Fruit fly (Drosophila melanogaster) whole organism, embryonic: Measurements from ENCODE around the gene CG6231.
A peak's percentile ranks its signal among the peaks of the same experiment; 100 is the strongest.

Experiments
- Antp ChIP-seq: fragments of 200-800 bp; sonication (Bioruptor generic); optimal IDR thresholded peaks from 3 replicates; lab custom pipeline; 2016; ENCODE audit warnings: missing biosample characterization, missing genetic modification characterization
- Atf-2 ChIP-seq: fragments of 200-800 bp; sonication (Bioruptor generic); optimal IDR thresholded peaks from 2 replicates; lab custom pipeline; 2016; ENCODE audit warnings: missing biosample characterization, missing genetic modification characterization
- Bgb ChIP-seq: fragments of 200-800 bp; sonication (Bioruptor generic); IDR thresholded peaks from 2 replicates; pipeline ENCODE4 v1.3.6; 2022; ENCODE audit warnings: missing biosample characterization, missing genetic modification characterization; ENCODE audit not compliant: partially characterized antibody
- CG10267 ChIP-seq: fragments of 200-800 bp; sonication (Bioruptor generic); optimal IDR thresholded peaks from 2 replicates; lab custom pipeline; 2018; ENCODE audit warnings: missing biosample characterization, mild to moderate bottlenecking, missing genetic modification characterization, moderate library complexity
- CG10366 ChIP-seq: fragments of 200-800 bp; sonication (Bioruptor generic); IDR thresholded peaks from 2 replicates; pipeline ENCODE4 v1.3.6; 2022; ENCODE audit warnings: missing biosample characterization, missing genetic modification characterization
- CG11085 ChIP-seq: fragments of 200-800 bp; sonication (Bioruptor generic); IDR thresholded peaks from 2 replicates; pipeline ENCODE4 v1.3.6; 2022; ENCODE audit warnings: missing biosample characterization, missing genetic modification characterization
- CG12659 ChIP-seq: fragments of 200-800 bp; sonication (Bioruptor generic); optimal IDR thresholded peaks from 3 replicates; lab custom pipeline; 2017; ENCODE audit warnings: mild to moderate bottlenecking, missing biosample characterization, missing genetic modification reagents, missing genetic modification characterization
- CG12942 ChIP-seq: fragments of 200-800 bp; sonication (Bioruptor generic); optimal IDR thresholded peaks from 3 replicates; lab custom pipeline; 2016; ENCODE audit warnings: missing biosample characterization, missing genetic modification characterization
- CG13424 ChIP-seq: fragments of 200-800 bp; sonication (Bioruptor generic); optimal IDR thresholded peaks from 2 replicates; lab custom pipeline; 2019; ENCODE audit warnings: missing biosample characterization, mild to moderate bottlenecking, missing genetic modification characterization, moderate library complexity
- CG14710 ChIP-seq: fragments of 200-800 bp; sonication (Bioruptor generic); optimal IDR thresholded peaks from 3 replicates; lab custom pipeline; 2019; ENCODE audit warnings: missing biosample characterization, mild to moderate bottlenecking, missing genetic modification characterization, moderate library complexity
- CG15514 ChIP-seq: fragments of 200-800 bp; sonication (Bioruptor generic); optimal IDR thresholded peaks from 3 replicates; lab custom pipeline; 2017; ENCODE audit warnings: missing biosample characterization, missing genetic modification characterization, mild to moderate bottlenecking, moderate library complexity, missing genetic modification reagents
- CG17829 ChIP-seq: fragments of 200-800 bp; optimal IDR thresholded peaks from 2 replicates; lab custom pipeline; 2019; ENCODE audit warnings: missing biosample characterization, mild to moderate bottlenecking, missing genetic modification characterization, moderate library complexity
- CG2120 ChIP-seq: fragments of 200-800 bp; sonication (Bioruptor generic); optimal IDR thresholded peaks from 3 replicates; lab custom pipeline; 2016; ENCODE audit warnings: missing biosample characterization, missing genetic modification characterization
- CG2712 ChIP-seq: fragments of 200-800 bp; optimal IDR thresholded peaks from 3 replicates; lab custom pipeline; 2019; ENCODE audit warnings: missing biosample characterization, mild to moderate bottlenecking, missing genetic modification characterization, moderate library complexity
- CG30403 ChIP-seq: fragments of 200-800 bp; sonication (Bioruptor generic); optimal IDR thresholded peaks from 3 replicates; lab custom pipeline; 2016; ENCODE audit warnings: missing biosample characterization, missing genetic modification characterization
- CG31224 ChIP-seq: fragments of 200-800 bp; sonication (Bioruptor generic); IDR thresholded peaks from 2 replicates; pipeline ENCODE4 v1.3.6; 2022; ENCODE audit warnings: missing biosample characterization, missing genetic modification characterization
- CG3163 ChIP-seq: fragments of 200-800 bp; sonication (Bioruptor generic); optimal IDR thresholded peaks from 3 replicates; lab custom pipeline; 2016; ENCODE audit warnings: missing biosample characterization, missing genetic modification characterization
- CG32767 ChIP-seq: fragments of 200-800 bp; sonication (Bioruptor generic); IDR thresholded peaks from 2 replicates; pipeline ENCODE4 v1.3.6; 2022; ENCODE audit warnings: missing biosample characterization, missing genetic modification characterization
- CG34224 ChIP-seq: fragments of 200-800 bp; sonication (Bioruptor generic); IDR thresholded peaks from 3 replicates; pipeline ENCODE4 v1.3.6; 2022; ENCODE audit warnings: missing biosample characterization, missing genetic modification characterization; ENCODE audit not compliant: partially characterized antibody
- CG34376 ChIP-seq: fragments of 200-800 bp; sonication (Bioruptor generic); optimal IDR thresholded peaks from 2 replicates; lab custom pipeline; 2018; ENCODE audit warnings: missing biosample characterization, mild to moderate bottlenecking, missing genetic modification characterization
- CG3838 ChIP-seq: fragments of 200-800 bp; sonication (Bioruptor generic); optimal IDR thresholded peaks from 3 replicates; lab custom pipeline; 2016; ENCODE audit warnings: missing biosample characterization, missing genetic modification characterization
- CG4617 ChIP-seq: fragments of 200-800 bp; sonication (Bioruptor generic); optimal IDR thresholded peaks from 3 replicates; lab custom pipeline; 2016; ENCODE audit warnings: missing biosample characterization, missing genetic modification characterization, borderline replicate concordance
- CG5953 ChIP-seq: fragments of 200-800 bp; sonication (Bioruptor generic); IDR thresholded peaks from 2 replicates; pipeline ENCODE4 v1.3.6; 2022; ENCODE audit warnings: missing biosample characterization, missing genetic modification characterization
- CG6689 ChIP-seq: fragments of 200-800 bp; sonication (Bioruptor generic); IDR thresholded peaks from 2 replicates; pipeline ENCODE4 v1.3.6; 2022; ENCODE audit warnings: missing biosample characterization, missing genetic modification characterization
- CG9797 ChIP-seq: fragments of 200-800 bp; sonication (Bioruptor generic); optimal IDR thresholded peaks from 3 replicates; lab custom pipeline; 2018; ENCODE audit warnings: missing biosample characterization, mild to moderate bottlenecking, missing genetic modification characterization
- CoRest ChIP-seq: fragments of 200-800 bp; sonication (Bioruptor generic); optimal IDR thresholded peaks from 3 replicates; lab custom pipeline; 2018; ENCODE audit warnings: missing biosample characterization, mild to moderate bottlenecking, missing genetic modification characterization, moderate library complexity
- Dref ChIP-seq: fragments of 200-800 bp; sonication (Bioruptor generic); IDR thresholded peaks from 2 replicates; pipeline ENCODE4 v1.3.6; 2022; ENCODE audit warnings: missing biosample characterization, missing genetic modification characterization
- HmgZ ChIP-seq: fragments of 200-800 bp; sonication (Bioruptor generic); optimal IDR thresholded peaks from 2 replicates; lab custom pipeline; 2018; ENCODE audit warnings: missing biosample characterization, mild to moderate bottlenecking, missing genetic modification characterization
- Mes4 ChIP-seq: fragments of 200-800 bp; sonication (Bioruptor generic); optimal IDR thresholded peaks from 2 replicates; lab custom pipeline; 2016; ENCODE audit warnings: missing biosample characterization, missing genetic modification characterization
- NC2β ChIP-seq: fragments of 200-800 bp; sonication (Bioruptor generic); optimal IDR thresholded peaks from 2 replicates; lab custom pipeline; 2016; ENCODE audit warnings: missing biosample characterization, missing genetic modification characterization
- NFAT ChIP-seq: fragments of 200-800 bp; sonication (Bioruptor generic); IDR thresholded peaks from 2 replicates; pipeline ENCODE4 v1.3.6; 2022; ENCODE audit warnings: missing biosample characterization, missing genetic modification characterization
- Nf-YA ChIP-seq: fragments of 200-800 bp; sonication (Bioruptor generic); IDR thresholded peaks from 2 replicates; pipeline ENCODE4 v1.3.6; 2022; ENCODE audit warnings: missing biosample characterization, missing genetic modification characterization
- Optix ChIP-seq: fragments of 200-800 bp; sonication (Bioruptor generic); IDR thresholded peaks from 3 replicates; pipeline ENCODE4 v1.3.6; 2022; ENCODE audit warnings: missing biosample characterization, missing genetic modification characterization
- Scr ChIP-seq: fragments of 200-800 bp; sonication (Bioruptor generic); IDR thresholded peaks from 2 replicates; pipeline ENCODE4 v1.3.6; 2022; ENCODE audit warnings: missing biosample characterization, missing genetic modification characterization; ENCODE audit not compliant: partially characterized antibody
- Sox102F ChIP-seq: fragments of 200-800 bp; sonication (Bioruptor generic); optimal IDR thresholded peaks from 2 replicates; lab custom pipeline; 2018; ENCODE audit warnings: missing biosample characterization, mild to moderate bottlenecking, missing genetic modification characterization, moderate library complexity
- ato ChIP-seq: fragments of 200-800 bp; sonication (Bioruptor generic); IDR thresholded peaks from 2 replicates; pipeline ENCODE4 v1.3.6; 2022; ENCODE audit warnings: missing biosample characterization, missing genetic modification characterization; ENCODE audit not compliant: partially characterized antibody
- bcd ChIP-seq: fragments of 200-800 bp; sonication (Bioruptor generic); optimal IDR thresholded peaks from 2 replicates; lab custom pipeline; 2017; ENCODE audit warnings: missing biosample characterization, mild to moderate bottlenecking, missing genetic modification characterization
- croc ChIP-seq: fragments of 200-800 bp; sonication (Bioruptor generic); conservative IDR thresholded peaks from 3 replicates; pipeline ENCODE4 v1.3.6; 2022; ENCODE audit warnings: missing biosample characterization, missing genetic modification characterization
- dati ChIP-seq: fragments of 200-800 bp; sonication (Bioruptor generic); IDR thresholded peaks from 2 replicates; pipeline ENCODE4 v1.3.6; 2022; ENCODE audit warnings: missing biosample characterization, missing genetic modification characterization
- disco-r ChIP-seq: fragments of 200-800 bp; sonication (Bioruptor generic); optimal IDR thresholded peaks from 2 replicates; lab custom pipeline; 2016; ENCODE audit warnings: missing biosample characterization, missing genetic modification characterization
- gfzf ChIP-seq: fragments of 200-800 bp; sonication (Bioruptor generic); optimal IDR thresholded peaks from 2 replicates; lab custom pipeline; 2016; ENCODE audit warnings: missing biosample characterization, mild to moderate bottlenecking, missing genetic modification characterization, moderate library complexity
- h ChIP-seq: fragments of >200 bp; optimal IDR thresholded peaks from 2 replicates; lab custom pipeline; 2017
- ken ChIP-seq: fragments of 200-800 bp; sonication (Bioruptor generic); IDR thresholded peaks from 3 replicates; pipeline ENCODE4 v1.3.6; 2022; ENCODE audit warnings: missing biosample characterization, missing genetic modification characterization
- otp ChIP-seq: fragments of 200-800 bp; sonication (Bioruptor generic); IDR thresholded peaks from 3 replicates; pipeline ENCODE4, ENCODE4 v1.3.6; 2022; ENCODE audit warnings: missing biosample characterization, missing genetic modification characterization
- p53 ChIP-seq: fragments of 200-800 bp; sonication (Bioruptor generic); optimal IDR thresholded peaks from 2 replicates; lab custom pipeline; 2016; ENCODE audit warnings: missing biosample characterization, missing genetic modification characterization
- pb ChIP-seq: fragments of 200-800 bp; sonication (Bioruptor generic); optimal IDR thresholded peaks from 3 replicates; lab custom pipeline; 2016; ENCODE audit warnings: missing biosample characterization, missing genetic modification characterization
- slou ChIP-seq: fragments of 200-800 bp; sonication (Bioruptor generic); optimal IDR thresholded peaks from 3 replicates; lab custom pipeline; 2016; ENCODE audit warnings: missing biosample characterization, missing genetic modification characterization
- ssp ChIP-seq: fragments of 200-800 bp; sonication (Bioruptor generic); IDR thresholded peaks from 2 replicates; pipeline ENCODE4 v1.3.6; 2022; ENCODE audit warnings: missing biosample characterization, missing genetic modification characterization
- trh ChIP-seq: fragments of 200-800 bp; sonication (Bioruptor generic); optimal IDR thresholded peaks from 2 replicates; lab custom pipeline; 2016; ENCODE audit warnings: missing biosample characterization, missing genetic modification characterization

CG6231 gene

DNA sequence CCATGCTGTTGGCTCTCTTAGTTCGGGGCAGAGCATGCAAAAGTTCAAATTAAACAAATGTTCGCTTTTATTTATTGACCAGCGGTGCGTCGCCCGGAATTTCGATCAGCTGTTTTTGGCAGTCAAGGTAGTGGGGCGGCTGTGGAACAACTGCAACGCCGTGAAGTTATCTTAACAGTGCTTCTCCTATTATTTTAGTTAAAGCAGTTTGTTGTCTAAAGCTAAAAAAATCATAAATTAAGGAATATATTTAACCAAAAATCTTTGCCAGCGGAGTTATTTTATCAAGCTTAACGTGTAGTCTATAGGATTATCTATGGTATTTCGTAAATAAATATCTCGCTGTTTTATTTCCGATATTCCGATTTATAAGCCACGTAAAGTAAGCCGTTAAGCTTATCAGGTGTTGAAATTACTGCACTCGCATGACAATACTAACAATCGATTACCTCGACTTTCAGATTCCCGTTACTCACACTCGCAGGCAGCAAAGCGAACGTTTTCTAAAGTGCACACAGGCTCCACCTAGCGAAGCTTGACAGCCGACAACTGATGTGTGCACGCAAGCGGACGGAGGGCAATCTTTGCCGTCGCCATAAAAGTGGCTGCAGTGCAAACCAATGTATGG, 15.9 kb upstream of the CG6231 start, which contains the start of the genes CG6195 and CG31220 (continued):
- TF ChIP-seq p53 (GFP tag; lab: Kevin White, UChicago) (no peak), CG6689 (0 out of 2 replicates have a peak, but pooled peaks have one; percentile 7), croc (GFP tag; lab: Robert Waterston, UW) (no peak), dati (GFP tag; lab: Robert Waterston, UW) (no peak), CG30403 (GFP tag; lab: Kevin White, UChicago) (peak; percentile 19), CG4617 (GFP tag; lab: Kevin White, UChicago) (peak; percentile 2), CG34376 (GFP tag; lab: Kevin White, UChicago) (no peak), Mes4 (peak; percentile 28), CG3163 (peak; percentile 31), CG34224 (0 out of 3 replicates have a peak, but pooled peaks have one; percentile 21), Bgb (peak; percentile 37; the same call in 1 of the 2 replicates), CG2120 (peak; percentile 20), slou (no peak), CG11085 (no peak), CG17829 (tag; lab: Kevin White, UChicago) (peak; percentile 8), CG10267 (peak; percentile 26), ken (GFP tag; lab: Robert Waterston, UW) (no peak), h (lab: Kevin White, UChicago) (no peak), NC2β (peak; percentile 34), trh (GFP tag; lab: Kevin White, UChicago) (no peak), CG5953 (GFP tag; lab: Robert Waterston, UW) (0 out of 2 replicates have a peak, but pooled peaks have one; percentile 35), ato (GFP tag; lab: Robert Waterston, UW) (0 out of 2 replicates have a peak, but pooled peaks have one; percentile 10), Atf-2 (GFP tag; lab: Kevin White, UChicago) (peak; percentile 1), CG12942 (GFP tag; lab: Kevin White, UChicago) (no peak), NFAT (peak; percentile 60; the same call in 1 of the 2 replicates), Optix (GFP tag; lab: Robert Waterston, UW) (peak; percentile 34; the same call in 1 of the 3 replicates), CG3838 (no peak), Sox102F (GFP tag; lab: Kevin White, UChicago) (peak; percentile 37), HmgZ (tag; lab: Kevin White, UChicago) (peak; percentile 27), CG32767 (0 out of 2 replicates have a peak, but pooled peaks have one; percentile 35), CG13424 (tag; lab: Kevin White, UChicago) (peak; percentile 19), CG9797 (peak; percentile 72), CG15514 (GFP tag; lab: Kevin White, UChicago) (peak; percentile 53), otp (GFP tag; lab: Robert Waterston, UW) (peak; percentile 8; the same call in 1 of the 3 replicates), ssp (GFP tag; lab: Robert Waterston, UW) (0 out of 2 replicates have a peak, but pooled peaks have one; percentile 22), CG14710 (tag; lab: Kevin White, UChicago) (peak; percentile 26), Nf-YA (GFP tag; lab: Robert Waterston, UW) (0 out of 2 replicates have a peak, but pooled peaks have one; percentile 13), CG2712 (tag; lab: Kevin White, UChicago) (peak; percentile 35), gfzf (GFP tag; lab: Kevin White, UChicago) (peak; percentile 48), CG12659 (GFP tag; lab: Kevin White, UChicago) (peak; percentile 68), Dref (GFP tag; lab: Robert Waterston, UW) (peak; percentile 51), disco-r (no peak), Scr (GFP tag; lab: Robert Waterston, UW) (peak; percentile 39; the same call in 1 of the 2 replicates), pb (GFP tag; lab: Kevin White, UChicago) (no peak), bcd (peak; percentile 28), CG31224 (GFP tag; lab: Robert Waterston, UW) (no peak), CoRest (tag; lab: Kevin White, UChicago) (peak; percentile 51), CG10366 (GFP tag; lab: Robert Waterston, UW) (0 out of 2 replicates have a peak, but pooled peaks have one; percentile 23), Antp (GFP tag; lab: Kevin White, UChicago) (peak; percentile 13)
